Worm (Caenorhabditis elegans): ENCODE data around the gene F35G2.1.
"Not testable (repeated sequence)": the region's sequence is repeated elsewhere in the genome, so short reads cannot be mapped to it uniquely, and the experiment has no call there.

F35G2.1 gene

DNA sequence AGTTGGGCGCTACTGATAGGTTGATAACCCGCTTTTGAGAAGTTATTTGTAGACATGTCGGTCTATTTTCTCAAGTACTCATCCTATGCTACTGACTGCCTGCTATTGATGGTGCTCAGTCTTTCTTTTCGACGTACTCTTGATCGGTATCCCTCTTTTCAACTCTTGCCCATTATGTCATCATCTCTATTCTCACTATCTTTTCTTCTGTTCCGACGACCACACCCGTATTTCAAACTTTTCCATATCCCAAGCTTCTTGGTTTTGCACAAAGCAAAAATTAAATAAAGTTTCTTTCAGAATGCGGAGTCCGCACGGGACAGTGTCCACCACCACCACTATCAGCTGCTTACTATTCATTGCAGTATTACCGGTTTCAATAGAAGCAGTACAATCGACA, at the start of gene F35G2.1:
TSS of gene F35G2.1 (plus strand) at position 301 of the 400 bp plus-strand sequence.
- TF ChIP-seq ztf-23 (GFP tag; IDR thresholded peaks at IDR 0.05) (no peak), flt-1 (GFP tag; IDR thresholded peaks at IDR 0.05) (no peak), ztf-29 (GFP tag; IDR thresholded peaks at IDR 0.05) (no peak), klf-2 (GFP tag; conservative IDR thresholded peaks at IDR 0.05) (no peak), ref-1 (GFP tag; conservative IDR thresholded peaks at IDR 0.05) (no peak), med-1 (GFP tag; optimal IDR thresholded peaks at IDR 0.05; ENCODE audit: insufficient read depth) (no peak), T22C8.4 (GFP tag; IDR thresholded peaks at IDR 0.05) (no peak), tab-1 (GFP tag; IDR thresholded peaks at IDR 0.05) (no peak), cog-1 (tag; optimal IDR thresholded peaks at IDR 0.05) (no peak)

DNA sequence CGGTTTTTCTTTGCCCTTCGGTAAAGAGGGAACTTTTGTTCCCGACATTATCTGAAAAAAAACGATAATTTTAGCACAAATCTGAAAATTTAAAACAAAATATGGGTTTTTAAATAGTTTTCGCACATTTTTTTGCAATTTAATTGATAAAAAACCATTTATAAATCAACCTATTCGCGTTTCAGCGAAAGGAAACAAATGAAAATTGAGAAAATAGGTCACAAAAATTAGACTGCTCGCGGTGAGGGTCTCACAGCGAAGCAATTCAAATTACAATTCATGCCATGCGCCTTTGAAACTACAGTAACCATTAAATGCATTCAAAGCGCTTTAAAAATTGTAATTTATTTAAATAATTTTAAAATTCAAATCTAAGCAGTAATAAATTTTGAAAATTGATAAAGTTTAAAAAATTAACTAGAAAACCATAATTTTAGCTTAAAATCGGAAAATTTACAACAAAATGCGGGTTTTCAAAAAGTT, 48.8 kb upstream of the F35G2.1 start, which contains the start of gene B0001.7:
TSS of gene B0001.7 (minus strand) at position 51 of the 483 bp plus-strand sequence.
- TF ChIP-seq ztf-29 (GFP tag; IDR thresholded peaks at IDR 0.05): no peak
- TF ChIP-seq tab-1 (GFP tag; IDR thresholded peaks at IDR 0.05): no peak
- no peak for TF ChIP-seq ztf-23 (GFP tag; IDR thresholded peaks at IDR 0.05)
- no peak for TF ChIP-seq med-1 (GFP tag; optimal IDR thresholded peaks at IDR 0.05; ENCODE audit: insufficient read depth)
- no peak for TF ChIP-seq klf-2 (GFP tag; conservative IDR thresholded peaks at IDR 0.05)

DNA sequence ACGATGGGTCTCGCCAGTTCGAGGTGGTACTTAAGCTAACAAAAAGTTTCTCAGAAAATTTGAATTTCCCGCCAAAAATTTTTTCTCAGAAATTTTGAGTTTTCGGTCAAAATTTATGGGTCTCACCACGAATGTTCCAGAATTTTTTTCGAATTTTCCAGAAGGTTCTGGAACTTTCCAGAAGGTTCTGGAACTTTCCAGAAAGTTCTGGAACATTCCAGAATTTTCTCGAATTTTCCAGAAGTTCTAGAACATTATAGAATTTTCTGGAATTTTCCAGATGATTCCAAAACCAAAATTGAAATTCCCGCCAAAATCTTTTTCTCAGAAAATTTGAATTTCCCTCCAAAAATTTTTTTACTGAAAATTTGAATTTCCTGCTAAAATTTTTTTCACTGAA, 47.2 kb upstream of the F35G2.1 start:
- TF ChIP-seq flt-1 (GFP tag; IDR thresholded peaks at IDR 0.05): peak; percentile 89

DNA sequence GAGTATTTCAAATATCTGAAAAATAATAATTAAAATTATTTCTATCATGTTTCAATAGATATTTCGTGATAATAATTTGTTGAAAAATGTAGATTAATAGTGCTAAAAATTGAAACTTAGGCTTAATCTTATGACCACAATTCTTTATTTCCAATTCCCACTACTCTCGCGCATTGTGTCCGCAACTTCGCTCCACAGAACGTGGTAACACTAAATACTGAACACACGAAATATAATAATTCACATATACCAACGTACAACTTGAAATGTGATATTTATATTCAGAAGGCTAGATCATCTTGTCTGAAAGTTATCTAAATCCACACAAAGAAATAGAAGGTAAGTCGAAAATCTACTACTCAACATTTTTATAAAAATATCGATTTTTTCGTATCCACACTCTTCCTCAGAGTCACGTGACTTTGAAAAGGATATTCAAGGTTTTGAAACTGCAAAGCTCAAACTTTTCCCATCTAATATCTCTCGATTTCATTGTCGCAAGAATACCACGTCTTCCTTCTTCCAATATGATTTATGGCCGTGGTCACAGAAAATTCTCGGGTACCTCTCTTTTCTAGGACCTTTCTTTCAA, 46.3 kb upstream of the F35G2.1 start, which contains the start of gene eri-12:
TSS of gene eri-12 (plus strand) at position 197 of the 592 bp plus-strand sequence.
- no peak for TF ChIP-seq flt-1 (GFP tag; IDR thresholded peaks at IDR 0.05)
- 0 out of 2 replicates have a peak, but pooled peaks have one; percentile 18 for TF ChIP-seq T22C8.4 (GFP tag; IDR thresholded peaks at IDR 0.05)
- no peak for TF ChIP-seq ztf-23 (GFP tag; IDR thresholded peaks at IDR 0.05)
- TF ChIP-seq ref-1 (GFP tag; conservative IDR thresholded peaks at IDR 0.05): no peak

DNA sequence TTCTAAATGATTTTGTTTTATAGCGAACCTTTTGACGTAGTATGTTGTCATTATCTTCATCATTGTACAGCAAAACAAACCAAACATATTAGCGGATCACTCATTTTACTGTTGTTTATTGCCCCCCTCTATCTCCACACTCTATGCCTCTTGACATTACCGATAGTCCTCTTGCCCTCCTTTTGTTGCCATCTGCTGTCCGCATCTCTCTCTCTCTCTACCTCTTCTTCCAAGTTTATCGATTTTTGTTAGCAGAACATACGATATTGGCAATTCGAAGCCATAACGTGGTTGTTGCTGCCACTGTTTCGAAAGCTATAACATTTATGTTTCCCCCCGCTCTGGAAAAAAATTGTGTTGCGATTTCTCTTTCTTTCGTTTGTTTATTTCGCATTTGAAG, 45.1 kb upstream of the F35G2.1 start:
- TF ChIP-seq T22C8.4 (GFP tag; IDR thresholded peaks at IDR 0.05) (peak; percentile 66), flt-1 (GFP tag; IDR thresholded peaks at IDR 0.05) (0 out of 2 replicates have a peak, but pooled peaks have one; percentile 23), med-1 (GFP tag; optimal IDR thresholded peaks at IDR 0.05; ENCODE audit: insufficient read depth) (no peak), ztf-29 (GFP tag; IDR thresholded peaks at IDR 0.05) (no peak), cog-1 (tag; optimal IDR thresholded peaks at IDR 0.05) (peak; percentile 41), ref-1 (GFP tag; conservative IDR thresholded peaks at IDR 0.05) (no peak), ztf-23 (GFP tag; IDR thresholded peaks at IDR 0.05) (no peak), tab-1 (GFP tag; IDR thresholded peaks at IDR 0.05) (0 out of 2 replicates have a peak, but pooled peaks have one; percentile 7), klf-2 (GFP tag; conservative IDR thresholded peaks at IDR 0.05) (no peak)

DNA sequence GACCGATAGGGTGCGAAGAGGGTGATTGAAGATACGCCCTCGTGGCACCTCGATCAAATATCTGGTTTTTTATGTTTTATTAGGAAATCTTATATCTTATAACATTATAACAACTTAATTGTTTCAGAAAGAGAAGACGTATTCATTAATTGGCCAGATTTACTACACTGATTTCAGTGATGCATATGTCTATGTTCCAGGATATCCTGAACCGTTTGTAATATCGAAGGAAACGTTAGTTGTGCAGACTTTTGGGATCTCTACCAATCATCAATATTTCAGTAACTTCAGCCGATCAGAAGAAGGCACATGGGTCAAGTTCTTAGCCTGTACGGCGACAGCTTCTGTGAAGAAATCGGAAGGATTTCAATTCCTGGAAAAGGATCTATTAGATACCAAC, 42.6 kb upstream of the F35G2.1 start:
- TF ChIP-seq ztf-29 (GFP tag; IDR thresholded peaks at IDR 0.05) (no peak), klf-2 (GFP tag; conservative IDR thresholded peaks at IDR 0.05) (no peak), ztf-23 (GFP tag; IDR thresholded peaks at IDR 0.05) (no peak), flt-1 (GFP tag; IDR thresholded peaks at IDR 0.05) (no peak), T22C8.4 (GFP tag; IDR thresholded peaks at IDR 0.05) (no peak), cog-1 (tag; optimal IDR thresholded peaks at IDR 0.05) (no peak), med-1 (GFP tag; optimal IDR thresholded peaks at IDR 0.05; ENCODE audit: insufficient read depth) (no peak), tab-1 (GFP tag; IDR thresholded peaks at IDR 0.05) (no peak)

DNA sequence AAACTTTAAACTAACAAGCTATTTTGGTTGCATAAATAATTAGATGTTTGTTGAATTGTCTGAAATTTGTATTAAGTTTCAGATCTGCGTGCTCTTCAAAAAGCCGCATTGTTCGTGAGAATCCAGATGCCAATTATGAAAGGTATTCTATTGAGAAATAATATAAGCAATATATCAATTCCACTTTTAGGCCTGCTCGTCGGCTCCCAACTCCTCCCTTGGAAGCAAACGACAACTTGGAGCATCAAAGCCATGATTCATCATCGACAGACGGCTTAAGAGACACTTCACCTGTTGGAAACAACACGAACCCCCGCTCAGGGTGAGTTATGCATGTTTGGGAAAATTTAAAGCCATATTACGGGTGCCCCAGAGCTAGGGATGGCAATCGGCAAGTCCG, 40.3 kb upstream of the F35G2.1 start:
- no peak for TF ChIP-seq med-1 (GFP tag; optimal IDR thresholded peaks at IDR 0.05; ENCODE audit: insufficient read depth)
- no peak for TF ChIP-seq ztf-29 (GFP tag; IDR thresholded peaks at IDR 0.05)
- no peak for TF ChIP-seq T22C8.4 (GFP tag; IDR thresholded peaks at IDR 0.05)
- TF ChIP-seq cog-1 (tag; optimal IDR thresholded peaks at IDR 0.05): no peak
- TF ChIP-seq ref-1 (GFP tag; conservative IDR thresholded peaks at IDR 0.05): no peak
- TF ChIP-seq ztf-23 (GFP tag; IDR thresholded peaks at IDR 0.05): no peak
- TF ChIP-seq flt-1 (GFP tag; IDR thresholded peaks at IDR 0.05): no peak
- no peak for TF ChIP-seq tab-1 (GFP tag; IDR thresholded peaks at IDR 0.05)
- no peak for TF ChIP-seq klf-2 (GFP tag; conservative IDR thresholded peaks at IDR 0.05)

DNA sequence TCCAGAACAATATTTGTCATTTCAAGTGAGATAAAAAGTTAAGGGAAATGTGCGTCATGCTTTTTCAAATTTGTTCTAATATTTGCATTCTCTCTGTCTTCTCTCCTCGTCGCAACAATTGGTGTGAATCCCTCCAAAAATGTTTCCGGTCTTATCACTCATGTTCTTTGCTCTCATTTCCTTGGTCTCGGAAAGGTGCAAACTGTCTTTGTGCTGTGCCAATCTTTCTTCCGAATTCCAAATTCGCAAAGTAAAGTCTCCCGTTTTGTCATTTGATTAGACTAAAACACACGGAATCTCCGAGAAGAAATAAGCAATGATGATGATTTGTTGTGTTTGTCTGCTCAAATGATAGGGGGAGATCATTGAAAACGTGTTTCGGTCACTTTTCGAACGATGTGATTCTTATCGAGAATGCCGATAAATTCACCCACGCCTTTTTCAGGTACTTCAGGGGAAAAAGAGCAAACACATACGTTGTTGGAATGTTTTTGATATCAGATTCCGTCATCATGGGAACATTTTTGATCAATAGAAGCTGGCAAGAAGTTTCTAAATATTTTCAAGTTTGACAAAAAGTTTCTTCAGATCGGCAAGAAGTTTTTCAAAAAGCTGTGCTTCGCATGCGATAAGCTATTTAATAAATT, 37.5 kb upstream of the F35G2.1 start:
- TF ChIP-seq flt-1 (GFP tag; IDR thresholded peaks at IDR 0.05) (no peak), ztf-23 (GFP tag; IDR thresholded peaks at IDR 0.05) (no peak), med-1 (GFP tag; optimal IDR thresholded peaks at IDR 0.05; ENCODE audit: insufficient read depth) (no peak), ztf-29 (GFP tag; IDR thresholded peaks at IDR 0.05) (no peak), T22C8.4 (GFP tag; IDR thresholded peaks at IDR 0.05) (no peak), tab-1 (GFP tag; IDR thresholded peaks at IDR 0.05) (no peak), klf-2 (GFP tag; conservative IDR thresholded peaks at IDR 0.05) (no peak), cog-1 (tag; optimal IDR thresholded peaks at IDR 0.05) (no peak), ref-1 (GFP tag; conservative IDR thresholded peaks at IDR 0.05) (no peak)

DNA sequence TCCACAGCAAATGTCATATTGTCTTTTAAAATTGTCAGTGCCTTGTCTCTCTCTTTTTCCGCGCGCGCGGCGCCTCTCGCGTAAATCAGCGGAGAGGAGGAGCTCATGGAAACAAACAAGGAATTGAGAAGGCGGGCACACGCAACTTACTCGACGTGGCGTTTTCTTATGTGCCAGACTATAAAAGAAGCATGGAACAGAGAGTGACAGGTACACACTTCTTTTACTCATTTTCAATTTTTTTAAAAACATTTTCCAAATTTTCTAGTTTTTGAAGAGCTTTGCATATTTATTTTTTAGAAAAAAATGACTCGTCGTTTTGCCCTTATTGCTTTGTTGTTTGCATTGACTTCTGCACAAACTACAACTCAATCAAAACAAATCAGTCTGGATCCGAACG, 35.1 kb upstream of the F35G2.1 start, which contains the start of gene F20B10.3:
TSS of gene F20B10.3 (plus strand) at position 301 of the 400 bp plus-strand sequence.
- TF ChIP-seq tab-1 (GFP tag; IDR thresholded peaks at IDR 0.05): no peak
- TF ChIP-seq ztf-23 (GFP tag; IDR thresholded peaks at IDR 0.05): no peak
- TF ChIP-seq klf-2 (GFP tag; conservative IDR thresholded peaks at IDR 0.05): no peak
- no peak for TF ChIP-seq med-1 (GFP tag; optimal IDR thresholded peaks at IDR 0.05; ENCODE audit: insufficient read depth)
- no peak for TF ChIP-seq T22C8.4 (GFP tag; IDR thresholded peaks at IDR 0.05)
- TF ChIP-seq ref-1 (GFP tag; conservative IDR thresholded peaks at IDR 0.05): no peak
- no peak for TF ChIP-seq ztf-29 (GFP tag; IDR thresholded peaks at IDR 0.05)
- no peak for TF ChIP-seq flt-1 (GFP tag; IDR thresholded peaks at IDR 0.05)
- no peak for TF ChIP-seq cog-1 (tag; optimal IDR thresholded peaks at IDR 0.05)

DNA sequence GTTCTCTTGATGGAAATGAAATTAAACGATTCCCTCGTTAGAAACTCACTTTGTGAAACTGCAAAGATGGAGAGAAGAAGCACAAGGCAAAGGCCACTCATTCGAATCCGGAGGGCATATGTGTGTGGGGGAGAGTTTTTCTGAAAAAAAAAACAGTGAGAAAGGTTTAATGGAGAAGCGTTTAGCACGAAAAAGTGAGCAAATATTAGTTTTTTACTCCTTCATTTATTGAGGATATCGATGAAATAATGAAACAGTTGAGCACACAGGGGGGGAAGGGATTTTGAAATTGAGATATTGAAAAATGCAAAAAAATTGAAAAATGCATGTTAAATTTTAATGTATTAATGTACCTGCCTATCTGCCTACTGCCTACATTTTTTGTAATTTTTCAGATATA, 24.8 kb upstream of the F35G2.1 start, which contains the start of gene nlr-1:
TSS of gene nlr-1 (minus strand) at position 101 of the 400 bp plus-strand sequence.
- TF ChIP-seq ztf-23 (GFP tag; IDR thresholded peaks at IDR 0.05); med-1 (GFP tag; optimal IDR thresholded peaks at IDR 0.05; ENCODE audit: insufficient read depth); cog-1 (tag; optimal IDR thresholded peaks at IDR 0.05): not testable (repeated sequence)

Data from whole organism, midembryonic.